Fruit fly (Drosophila melanogaster) whole organism, embryonic: Measurements from ENCODE around the gene CG5969.

ENCODE experiments used
- Bgb ChIP-seq: fragments of 200-800 bp; sonication (Bioruptor generic); IDR thresholded peaks from 2 replicates; pipeline ENCODE4 v1.3.6; 2022; ENCODE audit warnings: missing biosample characterization, missing genetic modification characterization; ENCODE audit not compliant: partially characterized antibody
- CG10979 ChIP-seq: fragments of 200-800 bp; sonication (Bioruptor generic); optimal IDR thresholded peaks from 2 replicates; lab custom pipeline; 2018; ENCODE audit warnings: missing biosample characterization, mild to moderate bottlenecking, missing genetic modification characterization, moderate library complexity
- CG12299 ChIP-seq: fragments of 200-800 bp; sonication (Bioruptor generic); optimal IDR thresholded peaks from 2 replicates; lab custom pipeline; 2018; ENCODE audit warnings: missing biosample characterization, mild to moderate bottlenecking, missing genetic modification characterization
- CG13287 ChIP-seq: fragments of 200-800 bp; sonication (Bioruptor generic); IDR thresholded peaks from 2 replicates; pipeline ENCODE4 v1.3.6; 2022; ENCODE audit warnings: missing biosample characterization, missing genetic modification characterization; ENCODE audit not compliant: partially characterized antibody
- CG14050 ChIP-seq: fragments of 200-800 bp; sonication (Bioruptor generic); IDR thresholded peaks from 3 replicates; pipeline ENCODE4 v1.3.6; 2022; ENCODE audit warnings: missing biosample characterization, missing genetic modification characterization
- CG14441 ChIP-seq: fragments of 200-800 bp; sonication (Bioruptor generic); IDR thresholded peaks from 2 replicates; pipeline ENCODE4 v1.3.6; 2022; ENCODE audit warnings: missing biosample characterization, missing genetic modification characterization
- CG15514 ChIP-seq: fragments of 200-800 bp; sonication (Bioruptor generic); optimal IDR thresholded peaks from 3 replicates; lab custom pipeline; 2017; ENCODE audit warnings: missing biosample characterization, missing genetic modification characterization, mild to moderate bottlenecking, moderate library complexity, missing genetic modification reagents
- CG15696 ChIP-seq: fragments of 200-800 bp; sonication (Bioruptor generic); optimal IDR thresholded peaks from 2 replicates; lab custom pipeline; 2019; ENCODE audit warnings: missing biosample characterization, mild to moderate bottlenecking, missing genetic modification characterization, moderate library complexity
- CG1792 ChIP-seq: fragments of 200-800 bp; sonication (Bioruptor generic); optimal IDR thresholded peaks from 2 replicates; lab custom pipeline; 2016; ENCODE audit warnings: missing biosample characterization, missing genetic modification characterization
- CG18262 ChIP-seq: fragments of 200-800 bp; optimal IDR thresholded peaks from 3 replicates; lab custom pipeline; 2019; ENCODE audit warnings: missing biosample characterization, mild to moderate bottlenecking, missing genetic modification characterization, moderate library complexity
- CG2120 ChIP-seq: fragments of 200-800 bp; sonication (Bioruptor generic); optimal IDR thresholded peaks from 3 replicates; lab custom pipeline; 2016; ENCODE audit warnings: missing biosample characterization, missing genetic modification characterization
- CG31441 ChIP-seq: fragments of 200-800 bp; sonication (Bioruptor generic); IDR thresholded peaks from 2 replicates; pipeline ENCODE4 v1.3.6; 2022; ENCODE audit warnings: missing biosample characterization, missing genetic modification characterization
- CG3281 ChIP-seq: fragments of 200-800 bp; sonication (Bioruptor generic); optimal IDR thresholded peaks from 3 replicates; lab custom pipeline; 2017; ENCODE audit warnings: missing biosample characterization, mild to moderate bottlenecking, missing genetic modification characterization
- CG3407 ChIP-seq: fragments of 200-800 bp; sonication (Bioruptor generic); optimal IDR thresholded peaks from 2 replicates; lab custom pipeline; 2018; ENCODE audit warnings: missing biosample characterization, mild to moderate bottlenecking, missing genetic modification characterization
- CG34224 ChIP-seq: fragments of 200-800 bp; sonication (Bioruptor generic); IDR thresholded peaks from 3 replicates; pipeline ENCODE4 v1.3.6; 2022; ENCODE audit warnings: missing biosample characterization, missing genetic modification characterization; ENCODE audit not compliant: partially characterized antibody
- CG43689 ChIP-seq: fragments of 200-800 bp; sonication (Bioruptor generic); IDR thresholded peaks from 2 replicates; pipeline ENCODE4 v1.3.6; 2022; ENCODE audit warnings: missing biosample characterization, missing genetic modification characterization
- CG4707 ChIP-seq: fragments of 200-800 bp; sonication (Bioruptor generic); optimal IDR thresholded peaks from 2 replicates; lab custom pipeline; 2018; ENCODE audit warnings: missing biosample characterization, mild to moderate bottlenecking, missing genetic modification characterization, moderate library complexity
- CG4854 ChIP-seq: fragments of 200-800 bp; sonication (Bioruptor generic); optimal IDR thresholded peaks from 2 replicates; lab custom pipeline; 2016; ENCODE audit warnings: missing biosample characterization, missing genetic modification characterization, inconsistent platforms
- CG8359 ChIP-seq: fragments of 200-800 bp; sonication (Bioruptor generic); optimal IDR thresholded peaks from 2 replicates; lab custom pipeline; 2017; ENCODE audit warnings: missing biosample characterization, mild to moderate bottlenecking, missing genetic modification characterization, borderline replicate concordance
- CG8924 ChIP-seq: fragments of 200-800 bp; optimal IDR thresholded peaks from 3 replicates; lab custom pipeline; 2019; ENCODE audit warnings: missing biosample characterization, mild to moderate bottlenecking, missing genetic modification characterization, moderate library complexity
- CG9817 ChIP-seq: fragments of 200-800 bp; sonication (Bioruptor generic); optimal IDR thresholded peaks from 2 replicates; lab custom pipeline; 2018; ENCODE audit warnings: missing biosample characterization, mild to moderate bottlenecking, missing genetic modification characterization, moderate library complexity
- CoRest ChIP-seq: fragments of 200-800 bp; sonication (Bioruptor generic); optimal IDR thresholded peaks from 3 replicates; lab custom pipeline; 2018; ENCODE audit warnings: missing biosample characterization, mild to moderate bottlenecking, missing genetic modification characterization, moderate library complexity
- Dfd ChIP-seq, 2 experiments: fragments of >200 bp; optimal IDR thresholded peaks; 2 replicates each; lab custom pipeline; 2017; ENCODE audit warnings: missing biosample characterization in 2 of 2, missing genetic modification characterization in 2 of 2
- Dll ChIP-seq: fragments of 200-800 bp; sonication (Bioruptor generic); IDR thresholded peaks from 4 replicates; pipeline ENCODE4 v1.3.6; 2022; ENCODE audit warnings: missing biosample characterization, missing genetic modification characterization; ENCODE audit not compliant: partially characterized antibody
- E2f1 ChIP-seq: fragments of 200-800 bp; sonication (Bioruptor generic); IDR thresholded peaks from 2 replicates; pipeline ENCODE4 v1.3.6; 2022; ENCODE audit warnings: missing biosample characterization, missing genetic modification characterization
- Ets65A ChIP-seq: fragments of 200-800 bp; sonication (Bioruptor generic); peaks from one replicate; lab custom pipeline; 2016; ENCODE audit warnings: missing biosample characterization, missing genetic modification characterization
- Ets97D ChIP-seq: fragments of 200-800 bp; sonication (Bioruptor generic); optimal IDR thresholded peaks from 3 replicates; lab custom pipeline; 2016; ENCODE audit warnings: missing biosample characterization, missing genetic modification characterization
- H2.0 ChIP-seq: fragments of 200-800 bp; sonication (Bioruptor generic); IDR thresholded peaks from 2 replicates; pipeline ENCODE4 v1.3.6; 2022; ENCODE audit warnings: missing biosample characterization, missing genetic modification characterization
- Med ChIP-seq: fragments of 200-800 bp; sonication (Bioruptor generic); peaks from one replicate; lab custom pipeline; 2016; ENCODE audit warnings: missing biosample characterization, missing genetic modification characterization, mild to moderate bottlenecking, inconsistent platforms, moderate library complexity
- NC2β ChIP-seq: fragments of 200-800 bp; sonication (Bioruptor generic); optimal IDR thresholded peaks from 2 replicates; lab custom pipeline; 2016; ENCODE audit warnings: missing biosample characterization, missing genetic modification characterization
- Neu2 ChIP-seq: fragments of 200-800 bp; sonication (Bioruptor generic); optimal IDR thresholded peaks from 3 replicates; lab custom pipeline; 2016; ENCODE audit warnings: missing biosample characterization, missing genetic modification characterization, borderline replicate concordance
- Rfx ChIP-seq: fragments of 200-800 bp; sonication (Bioruptor generic); IDR thresholded peaks from 2 replicates; pipeline ENCODE4 v1.3.6; 2022; ENCODE audit warnings: missing biosample characterization, missing genetic modification characterization
- Usf ChIP-seq: fragments of 200-800 bp; sonication (Bioruptor generic); optimal IDR thresholded peaks from 2 replicates; lab custom pipeline; 2017; ENCODE audit warnings: missing genotype, missing biosample characterization, missing genetic modification characterization
- ara ChIP-seq: fragments of 200-800 bp; sonication (Bioruptor generic); IDR thresholded peaks from 2 replicates; pipeline ENCODE4 v1.3.6; 2022; ENCODE audit warnings: missing biosample characterization, missing genetic modification characterization
- ase ChIP-seq: fragments of 200-800 bp; sonication (Bioruptor generic); IDR thresholded peaks from 3 replicates; pipeline ENCODE4 v1.3.6; 2022; ENCODE audit warnings: missing biosample characterization, missing genetic modification characterization
- ems ChIP-seq: fragments of 200-800 bp; sonication (Bioruptor generic); optimal IDR thresholded peaks from 3 replicates; lab custom pipeline; 2016; ENCODE audit warnings: missing biosample characterization, missing genetic modification characterization
- exex ChIP-seq: fragments of 200-800 bp; sonication (Bioruptor generic); optimal IDR thresholded peaks from 4 replicates; lab custom pipeline; 2018; ENCODE audit warnings: missing biosample characterization, mild to moderate bottlenecking, missing genetic modification characterization, moderate library complexity
- gsb ChIP-seq: fragments of 200-800 bp; sonication (Bioruptor generic); IDR thresholded peaks from 2 replicates; pipeline ENCODE4 v1.3.6; 2022; ENCODE audit warnings: missing biosample characterization, missing genetic modification characterization
- luna ChIP-seq: fragments of 200-800 bp; sonication (Bioruptor generic); optimal IDR thresholded peaks from 2 replicates; lab custom pipeline; 2016; ENCODE audit warnings: missing biosample characterization, missing genetic modification characterization
- nmo ChIP-seq: fragments of 200-800 bp; sonication (Bioruptor generic); optimal IDR thresholded peaks from 2 replicates; lab custom pipeline; 2018; ENCODE audit warnings: missing biosample characterization, mild to moderate bottlenecking, missing genetic modification characterization, moderate library complexity
- sima ChIP-seq: fragments of 200-800 bp; sonication (Bioruptor generic); optimal IDR thresholded peaks from 2 replicates; lab custom pipeline; 2016; ENCODE audit warnings: missing biosample characterization, missing genetic modification characterization
- sqz ChIP-seq: fragments of 200-800 bp; sonication (Bioruptor generic); optimal IDR thresholded peaks from 3 replicates; lab custom pipeline; 2018; ENCODE audit warnings: missing biosample characterization, mild to moderate bottlenecking, missing genetic modification characterization
- sr ChIP-seq: fragments of 200-800 bp; sonication (Bioruptor generic); IDR thresholded peaks from 3 replicates; pipeline ENCODE4 v1.3.6; 2022; ENCODE audit warnings: missing biosample characterization, missing genetic modification characterization
- ssp ChIP-seq: fragments of 200-800 bp; sonication (Bioruptor generic); IDR thresholded peaks from 2 replicates; pipeline ENCODE4 v1.3.6; 2022; ENCODE audit warnings: missing biosample characterization, missing genetic modification characterization
- tio ChIP-seq: fragments of 200-800 bp; sonication (Bioruptor generic); optimal IDR thresholded peaks from 2 replicates; lab custom pipeline; 2017; ENCODE audit warnings: missing biosample characterization, missing genetic modification characterization, inconsistent platforms
- trem ChIP-seq: fragments of 200-800 bp; optimal IDR thresholded peaks from 3 replicates; lab custom pipeline; 2019; ENCODE audit warnings: missing biosample characterization, mild to moderate bottlenecking, missing genetic modification characterization, moderate library complexity
- ttk ChIP-seq: fragments of 200-800 bp; sonication (Bioruptor generic); IDR thresholded peaks from 2 replicates; pipeline ENCODE4 v2.1.2; 2022; ENCODE audit warnings: missing biosample characterization, missing genetic modification characterization
- zen ChIP-seq: fragments of 200-800 bp; sonication (Bioruptor generic); optimal IDR thresholded peaks from 3 replicates; lab custom pipeline; 2018; ENCODE audit warnings: missing biosample characterization, mild to moderate bottlenecking, missing genetic modification characterization, moderate library complexity
- zf30C ChIP-seq: fragments of 200-800 bp; sonication (Bioruptor generic); optimal IDR thresholded peaks from 3 replicates; lab custom pipeline; 2018; ENCODE audit warnings: missing biosample characterization, mild to moderate bottlenecking, missing genetic modification characterization

Gene CG5969

DNA sequence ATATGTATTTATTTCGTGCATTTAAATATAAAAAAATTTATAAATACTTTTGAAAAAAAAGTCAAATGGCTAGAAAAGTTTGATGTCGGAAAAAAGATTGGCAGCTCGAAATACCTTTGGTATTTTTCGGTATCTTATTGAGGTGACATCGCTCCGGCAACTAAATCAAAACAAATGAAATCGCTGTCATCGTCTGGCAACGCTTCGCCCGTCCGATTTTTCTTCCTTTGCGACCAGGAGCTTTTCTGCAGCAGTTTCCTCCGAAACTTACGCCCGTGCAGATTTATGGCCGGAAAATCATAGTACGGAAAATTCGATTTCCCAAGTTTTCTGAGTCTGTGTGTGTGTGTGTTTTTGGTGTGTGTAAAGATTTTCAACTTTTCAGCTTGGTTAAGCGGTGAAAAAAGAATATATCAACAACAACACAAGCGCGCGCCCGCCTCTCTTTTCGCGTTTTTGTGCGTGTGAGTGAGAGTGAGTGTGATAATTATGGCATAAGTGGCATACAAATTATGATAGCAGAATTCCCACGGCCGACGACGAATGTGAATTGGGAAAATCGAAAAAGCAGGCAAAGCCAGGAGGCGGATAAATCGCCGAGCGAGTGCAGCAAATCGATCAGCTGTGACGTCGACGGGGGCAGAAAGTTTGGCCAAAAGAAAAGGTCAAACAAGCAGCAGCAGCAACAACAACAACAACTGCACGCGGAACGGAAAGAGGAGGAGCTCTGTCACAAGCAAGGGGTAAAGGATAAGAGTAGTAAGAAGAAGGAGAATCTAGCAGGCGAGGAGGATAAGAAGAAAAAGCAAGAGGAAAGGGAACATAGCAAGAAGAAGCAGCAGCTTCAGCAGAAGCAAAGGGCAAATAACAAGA is 23.8 kb downstream of the CG5969 start, which contains the start of gene CG32425:
TSS of gene CG32425 (plus strand) at position 200 of the 873 bp plus-strand sequence.
- TF ChIP-seq CG8924 (no peak), Usf (no peak), CG1792 (no peak), Dll (GFP tag; lab: Robert Waterston, UW) (0 out of 4 replicates have a peak, but pooled peaks have one; percentile 26), Ets97D (GFP tag; lab: Kevin White, UChicago) (peak; percentile 61), gsb (GFP tag; lab: Robert Waterston, UW) (no peak), CG14050 (GFP tag; lab: Robert Waterston, UW) (no peak), ttk (GFP tag; lab: Robert Waterston, UW) (no peak), Ets65A (peak; percentile 84), CG3407 (no peak), luna (no peak), CG10979 (tag; lab: Kevin White, UChicago) (no peak), ems (GFP tag; lab: Kevin White, UChicago) (no peak), tio (no peak), CG43689 (GFP tag; lab: Robert Waterston, UW) (no peak), H2.0 (GFP tag; lab: Robert Waterston, UW) (no peak), CG9817 (tag; lab: Kevin White, UChicago) (no peak), nmo (GFP tag; lab: Kevin White, UChicago) (peak; percentile 26), CG15514 (peak; percentile 91), CG15696 (tag; lab: Kevin White, UChicago) (no peak), sima (GFP tag; lab: Kevin White, UChicago) (no peak), CG12299 (no peak), Bgb (peak; percentile 22; the same call in 1 of the 2 replicates), CG31441 (GFP tag; lab: Robert Waterston, UW) (0 out of 2 replicates have a peak, but pooled peaks have one; percentile 9), CG3281 (no peak), NC2β (no peak), ase (GFP tag; lab: Robert Waterston, UW) (0 out of 3 replicates have a peak, but pooled peaks have one; percentile 12), exex (tag; lab: Kevin White, UChicago) (peak; percentile 80), CG8359 (no peak), zen (tag; lab: Kevin White, UChicago) (no peak), CG14441 (GFP tag; lab: Robert Waterston, UW) (no peak), CG18262 (tag; lab: Kevin White, UChicago) (peak; percentile 17), CG4854 (GFP tag; lab: Kevin White, UChicago) (no peak), Dfd (GFP tag; optimal IDR thresholded peaks at IDR 0.05; lab: Kevin White, UChicago) (no peak), CG4707 (no peak), sqz (GFP tag; lab: Kevin White, UChicago) (no peak), Med (GFP tag; lab: Kevin White, UChicago) (peak; percentile 41), CG13287 (GFP tag; lab: Robert Waterston, UW) (peak; percentile 30; the same call in 1 of the 2 replicates), sr (GFP tag; lab: Robert Waterston, UW) (no peak), Rfx (GFP tag; lab: Robert Waterston, UW) (peak; percentile 36; the same call in 1 of the 2 replicates), CG34224 (GFP tag; lab: Robert Waterston, UW) (0 out of 3 replicates have a peak, but pooled peaks have one; percentile 16), CoRest (peak; percentile 36), ssp (GFP tag; lab: Robert Waterston, UW) (no peak), zf30C (no peak), Neu2 (no peak), CG2120 (GFP tag; lab: Kevin White, UChicago) (peak; percentile 28), trem (peak; percentile 97), E2f1 (GFP tag; lab: Robert Waterston, UW) (no peak), ara (no peak)
